Worm (Caenorhabditis elegans) whole organism, mixed stage, embryonic: ENCODE measurements around the gene F35G12.5.

Experiments
- bed-3 ChIP-seq: fragments of 200-800 bp; sonication (Bioruptor generic); optimal IDR thresholded peaks from 3 replicates; lab custom pipeline; 2018; ENCODE audit warnings: mild to moderate bottlenecking, missing genetic modification characterization, moderate library complexity, missing compliant biosample characterization
- ceh-39 ChIP-seq: fragments of 150-350 bp; optimal IDR thresholded peaks from 2 replicates; lab custom pipeline; 2014; ENCODE audit warnings: missing biosample characterization, missing genetic modification characterization
- lsy-2 ChIP-seq: fragments of 150-350 bp; optimal IDR thresholded peaks from 2 replicates; lab custom pipeline; 2014; ENCODE audit warnings: missing biosample characterization, missing genetic modification characterization
- nhr-237 ChIP-seq: fragments of 150-350 bp; optimal IDR thresholded peaks from 2 replicates; lab custom pipeline; 2014; ENCODE audit warnings: missing biosample characterization, missing genetic modification characterization
- nhr-76 ChIP-seq: sonication (generic microtip); optimal IDR thresholded peaks from 2 replicates; lab custom pipeline; 2017; ENCODE audit warnings: missing biosample characterization, missing genetic modification characterization
- sem-2 ChIP-seq: fragments of 200-800 bp; sonication (Bioruptor generic); optimal IDR thresholded peaks from 2 replicates; lab custom pipeline; 2018; ENCODE audit warnings: mild to moderate bottlenecking, missing genetic modification characterization, missing compliant biosample characterization
- snpc-4 ChIP-seq: fragments of 150-350 bp; optimal IDR thresholded peaks from 2 replicates; lab custom pipeline; 2014; ENCODE audit warnings: missing biosample characterization, missing genetic modification characterization
- unc-39 ChIP-seq: fragments of 150-350 bp; optimal IDR thresholded peaks from 2 replicates; lab custom pipeline; 2014; ENCODE audit warnings: missing biosample characterization, missing genetic modification characterization
- unc-62 ChIP-seq: fragments of 150-350 bp; optimal IDR thresholded peaks from 2 replicates; lab custom pipeline; 2014; ENCODE audit warnings: missing biosample characterization, missing genetic modification reagents, missing genetic modification characterization

- TF ChIP-seq nhr-237 (tag; lab: Kevin White, UChicago) (no peak), bed-3 (GFP tag; lab: Kevin White, UChicago) (no peak), nhr-76 (no peak), ceh-39 (tag; lab: Kevin White, UChicago) (no peak), snpc-4 (tag; lab: Kevin White, UChicago) (no peak), unc-39 (no peak), unc-62 (GFP tag; lab: Kevin White, UChicago) (no peak), lsy-2 (tag; lab: Kevin White, UChicago) (no peak), sem-2 (GFP tag; lab: Kevin White, UChicago) (no peak)
These were observed 30.6 kb upstream of the F35G12.5 start, which contains the start of gene imph-1 for ce11 chrIII:4553316-4553715.
